Fruit fly (Drosophila melanogaster): Measurements from ENCODE around the gene RFeSP.
A peak's percentile ranks its signal among the peaks of the same experiment; 100 is the strongest.

The RFeSP gene

dm6 chr2L:1624750-1625149 is 10.8 kb upstream of the RFeSP start (continued):
- peak; percentile 67 for TF ChIP-seq CG4424 (GFP tag; optimal IDR thresholded peaks at IDR 0.05)
- TF ChIP-seq CG8359 (GFP tag; optimal IDR thresholded peaks at IDR 0.05; ENCODE audit: borderline replicate concordance): peak; percentile 12
- no peak for TF ChIP-seq cg (GFP tag; optimal IDR thresholded peaks at IDR 0.05)
- no peak for TF ChIP-seq CG16813 (GFP tag; IDR thresholded peaks at IDR 0.05; ENCODE audit: partially characterized antibody)
- TF ChIP-seq CG14667 (GFP tag; IDR thresholded peaks at IDR 0.05): peak; percentile 79
- peak; percentile 73 for TF ChIP-seq wor (GFP tag; IDR thresholded peaks at IDR 0.05)
- TF ChIP-seq B-H2 (GFP tag; optimal IDR thresholded peaks at IDR 0.05): peak; percentile 66
- TF ChIP-seq Spps (tag; optimal IDR thresholded peaks at IDR 0.05): no peak
- peak; percentile 68 for TF ChIP-seq CG8089 (GFP tag; optimal IDR thresholded peaks at IDR 0.05)
- TF ChIP-seq CG3995 (GFP tag; optimal IDR thresholded peaks at IDR 0.05): no peak
- TF ChIP-seq CG10267 (tag; optimal IDR thresholded peaks at IDR 0.05): peak; percentile 24
- peak; percentile 66 for TF ChIP-seq CG17361 (GFP tag; IDR thresholded peaks at IDR 0.05)
- TF ChIP-seq CG16863 (GFP tag; optimal IDR thresholded peaks at IDR 0.05): peak; percentile 58
- peak; percentile 33 for TF ChIP-seq slp2 (GFP tag; optimal IDR thresholded peaks at IDR 0.05)
- peak; percentile 70 for TF ChIP-seq Ravus (GFP tag; IDR thresholded peaks at IDR 0.05)
- peak; percentile 73 for TF ChIP-seq Hand (GFP tag; optimal IDR thresholded peaks at IDR 0.05)
- no peak for TF ChIP-seq CG7271 (tag; optimal IDR thresholded peaks at IDR 0.05)
- TF ChIP-seq CG11085 (GFP tag; IDR thresholded peaks at IDR 0.05): peak; percentile 86
- TF ChIP-seq CG1792 (GFP tag; optimal IDR thresholded peaks at IDR 0.05): peak; percentile 80
- TF ChIP-seq al (GFP tag; IDR thresholded peaks at IDR 0.05): peak; percentile 73
- peak; percentile 11 for TF ChIP-seq cato (GFP tag; optimal IDR thresholded peaks at IDR 0.05; ENCODE audit: borderline replicate concordance)
- TF ChIP-seq H15 (GFP tag; IDR thresholded peaks at IDR 0.05): peak; percentile 75; the same call in 1 of the 3 replicates
- TF ChIP-seq CG4404 (GFP tag; IDR thresholded peaks at IDR 0.05): peak; percentile 67
- peak; percentile 50 for TF ChIP-seq MTF-1 (GFP tag; optimal IDR thresholded peaks at IDR 0.05; ENCODE audit: borderline replicate concordance)
- peak; percentile 47 for TF ChIP-seq disco-r (GFP tag; optimal IDR thresholded peaks at IDR 0.05)
- TF ChIP-seq BEAF-32 (GFP tag; optimal IDR thresholded peaks at IDR 0.05): no peak
- peak; percentile 12 for TF ChIP-seq CG6254 (GFP tag; optimal IDR thresholded peaks at IDR 0.05)
- peak; percentile 46 for TF ChIP-seq CG17829 (tag; optimal IDR thresholded peaks at IDR 0.05)
- peak; percentile 11 for TF ChIP-seq CG31388 (GFP tag; optimal IDR thresholded peaks at IDR 0.05)
- TF ChIP-seq pita (GFP tag; optimal IDR thresholded peaks at IDR 0.05): no peak
- TF ChIP-seq usp (GFP tag; optimal IDR thresholded peaks at IDR 0.05): no peak
- peak; percentile 39 for TF ChIP-seq CG6683 (GFP tag; optimal IDR thresholded peaks at IDR 0.05)
- TF ChIP-seq CG11504 (tag; optimal IDR thresholded peaks at IDR 0.05): peak; percentile 83
- no peak for TF ChIP-seq CG14965 (GFP tag; optimal IDR thresholded peaks at IDR 0.05; ENCODE audit: borderline replicate concordance)
- peak; percentile 40 for TF ChIP-seq crc (GFP tag; optimal IDR thresholded peaks at IDR 0.05)
- TF ChIP-seq lab (GFP tag; optimal IDR thresholded peaks at IDR 0.05): peak; percentile 91
- TF ChIP-seq CG3281 (GFP tag; optimal IDR thresholded peaks at IDR 0.05): peak; percentile 77
- TF ChIP-seq CG7786 (GFP tag; optimal IDR thresholded peaks at IDR 0.05): peak; percentile 79
- no peak for TF ChIP-seq fd64A (GFP tag; optimal IDR thresholded peaks at IDR 0.05)
- peak; percentile 88 for TF ChIP-seq Mrtf (GFP tag; IDR thresholded peaks at IDR 0.05)
- no peak for TF ChIP-seq lov (optimal IDR thresholded peaks at IDR 0.05)
- 0 out of 3 replicates have a peak, but pooled peaks have one; percentile 58 for TF ChIP-seq lov (GFP tag; IDR thresholded peaks at IDR 0.05)
- TF ChIP-seq CG4820 (GFP tag; optimal IDR thresholded peaks at IDR 0.05): peak; percentile 63
- peak; percentile 45 for TF ChIP-seq CG12155 (GFP tag; optimal IDR thresholded peaks at IDR 0.05)
- peak; percentile 68 for TF ChIP-seq CG12942 (GFP tag; optimal IDR thresholded peaks at IDR 0.05)
- peak; percentile 89 for TF ChIP-seq scrt (GFP tag; optimal IDR thresholded peaks at IDR 0.05)
- TF ChIP-seq gce (GFP tag; IDR thresholded peaks at IDR 0.05): peak; percentile 78; the same call in 1 of the 3 replicates
- TF ChIP-seq ssp (GFP tag; IDR thresholded peaks at IDR 0.05): peak; percentile 80
- peak; percentile 50 for TF ChIP-seq CG9727 (GFP tag; optimal IDR thresholded peaks at IDR 0.05)
- peak; percentile 55 for TF ChIP-seq Gsc (GFP tag; IDR thresholded peaks at IDR 0.05)
- TF ChIP-seq NC2β (GFP tag; optimal IDR thresholded peaks at IDR 0.05): peak; percentile 25

All from whole organism, embryonic.